Fruit fly (Drosophila melanogaster): Measurements from ENCODE around the gene CG2258.
A peak's percentile ranks its signal among the peaks of the same experiment; 100 is the strongest.

CG2258 gene

dm6 chrX:8141353-8142066 lies 39.6 kb upstream of the CG2258 start (continued):
- peak; percentile 11 for TF ChIP-seq dm (GFP tag; optimal IDR thresholded peaks at IDR 0.05)
- TF ChIP-seq CHES-1-like (GFP tag; optimal IDR thresholded peaks at IDR 0.05), result peak; percentile 11
- TF ChIP-seq CG10462 (GFP tag; optimal IDR thresholded peaks at IDR 0.05), result peak; percentile 50
- TF ChIP-seq org-1 (GFP tag; optimal IDR thresholded peaks at IDR 0.05), result peak; percentile 39
- TF ChIP-seq Hsf (GFP tag; optimal IDR thresholded peaks at IDR 0.05), result peak; percentile 27
- peak; percentile 69 for TF ChIP-seq MESR4 (GFP tag; optimal IDR thresholded peaks at IDR 0.05)
- TF ChIP-seq Adf1 (GFP tag; IDR thresholded peaks at IDR 0.05), result peak; percentile 64
- TF ChIP-seq CG43689 (GFP tag; IDR thresholded peaks at IDR 0.05), result no peak
- peak; percentile 72 for TF ChIP-seq nerfin-1 (tag; optimal IDR thresholded peaks at IDR 0.05)
- TF ChIP-seq CG13775 (GFP tag; optimal IDR thresholded peaks at IDR 0.05), result peak; percentile 27
- peak; percentile 30 for TF ChIP-seq CG12299 (tag; optimal IDR thresholded peaks at IDR 0.05)
- no peak for TF ChIP-seq CG17802 (tag; optimal IDR thresholded peaks at IDR 0.05)
- peak; percentile 19 for TF ChIP-seq CG15514 (GFP tag; optimal IDR thresholded peaks at IDR 0.05)
- peak; percentile 21; the same call in 1 of the 2 replicates for TF ChIP-seq CG17328 (GFP tag; IDR thresholded peaks at IDR 0.05)
- peak; percentile 25; the same call in 1 of the 3 replicates for TF ChIP-seq dysf (GFP tag; IDR thresholded peaks at IDR 0.05)
- no peak for TF ChIP-seq sc (optimal IDR thresholded peaks at IDR 0.05)
- TF ChIP-seq sc (GFP tag; optimal IDR thresholded peaks at IDR 0.05), result no peak
- TF ChIP-seq CG3281 (GFP tag; optimal IDR thresholded peaks at IDR 0.05), result peak; percentile 31
- peak; percentile 24 for TF ChIP-seq dmrt99B (tag; optimal IDR thresholded peaks at IDR 0.05)
- TF ChIP-seq CG12236 (GFP tag; optimal IDR thresholded peaks at IDR 0.05), result no peak
- TF ChIP-seq CG32767 (GFP tag; IDR thresholded peaks at IDR 0.05), result peak; percentile 83
- peak; percentile 8 for TF ChIP-seq CG12155 (GFP tag; optimal IDR thresholded peaks at IDR 0.05)
- TF ChIP-seq CG9437 (GFP tag; optimal IDR thresholded peaks at IDR 0.05), result no peak
- no peak for TF ChIP-seq CG4424 (GFP tag; optimal IDR thresholded peaks at IDR 0.05)
- TF ChIP-seq CG14860 (GFP tag; IDR thresholded peaks at IDR 0.05; ENCODE audit: partially characterized antibody), result no peak
- no peak for TF ChIP-seq Sry-δ (GFP tag; optimal IDR thresholded peaks at IDR 0.05)
- TF ChIP-seq CG17359 (tag; optimal IDR thresholded peaks at IDR 0.05), result no peak
- peak; percentile 5 for TF ChIP-seq Atf-2 (GFP tag; optimal IDR thresholded peaks at IDR 0.05)
- TF ChIP-seq bab2 (GFP tag; optimal IDR thresholded peaks at IDR 0.05), result peak; percentile 5
- TF ChIP-seq NfI (GFP tag; optimal IDR thresholded peaks at IDR 0.05), result no peak
- no peak for TF ChIP-seq Oaz (GFP tag; IDR thresholded peaks at IDR 0.05)
- TF ChIP-seq sd (tag; optimal IDR thresholded peaks at IDR 0.05), result peak; percentile 87
- TF ChIP-seq Bgb (GFP tag; IDR thresholded peaks at IDR 0.05; ENCODE audit: partially characterized antibody), result peak; percentile 35; the same call in 1 of the 2 replicates
- no peak for TF ChIP-seq wor (GFP tag; IDR thresholded peaks at IDR 0.05)
- no peak for TF ChIP-seq Trl (optimal IDR thresholded peaks at IDR 0.05)
- TF ChIP-seq Trl (GFP tag; optimal IDR thresholded peaks at IDR 0.05), result peak; percentile 4
- TF ChIP-seq CG30403 (GFP tag; optimal IDR thresholded peaks at IDR 0.05), result peak; percentile 9
- TF ChIP-seq CG18619 (GFP tag; optimal IDR thresholded peaks at IDR 0.05), result peak; percentile 36
- peak; percentile 67 for TF ChIP-seq lilli (GFP tag; optimal IDR thresholded peaks at IDR 0.05)
- no peak for TF ChIP-seq dan (GFP tag; IDR thresholded peaks at IDR 0.05)
- TF ChIP-seq Antp (GFP tag; optimal IDR thresholded peaks at IDR 0.05), result peak; percentile 28
- TF ChIP-seq zfh2 (GFP tag; optimal IDR thresholded peaks at IDR 0.05), result peak; percentile 24
- no peak for TF ChIP-seq CG34224 (GFP tag; IDR thresholded peaks at IDR 0.05; ENCODE audit: partially characterized antibody)
- peak; percentile 18; the same call in 1 of the 2 replicates for TF ChIP-seq vvl (GFP tag; IDR thresholded peaks at IDR 0.05)
- no peak for TF ChIP-seq vfl (GFP tag; optimal IDR thresholded peaks at IDR 0.05)
- no peak for TF ChIP-seq eyg (GFP tag; optimal IDR thresholded peaks at IDR 0.05)
- no peak for TF ChIP-seq CG15601 (tag; optimal IDR thresholded peaks at IDR 0.05)
- TF ChIP-seq CG4328 (GFP tag; optimal IDR thresholded peaks at IDR 0.05), result peak; percentile 3
- no peak for TF ChIP-seq amos (GFP tag; IDR thresholded peaks at IDR 0.05; ENCODE audit: partially characterized antibody)
- peak; percentile 91 for TF ChIP-seq CG1832 (GFP tag; optimal IDR thresholded peaks at IDR 0.05)

All from whole organism, embryonic.